Worm (Caenorhabditis elegans): Measurements from ENCODE around the gene nep-22.

DNA sequence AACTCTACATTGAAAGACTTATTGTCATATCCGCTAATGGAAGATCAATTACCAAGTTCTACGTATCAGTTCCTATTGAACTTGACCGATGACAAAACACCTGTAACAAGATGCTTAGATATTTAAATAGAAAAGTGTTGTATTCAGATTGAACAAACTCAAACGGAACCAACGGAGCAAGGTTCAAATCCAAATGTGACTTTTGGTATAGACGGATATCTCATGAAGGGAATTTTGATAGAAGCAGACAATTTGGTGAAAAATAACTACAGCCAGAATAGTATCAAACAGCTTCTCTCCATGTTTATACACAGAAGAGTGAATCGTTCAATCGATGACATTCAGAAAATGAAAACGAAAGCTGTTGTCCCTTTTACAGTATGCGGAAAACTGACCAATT lies 29.1 kb downstream of the nep-22 start:
- TF ChIP-seq unc-62 (GFP tag; optimal IDR thresholded peaks at IDR 0.05) (no peak), tlp-1 (tag; optimal IDR thresholded peaks at IDR 0.05) (no peak), egl-27 (tag; optimal IDR thresholded peaks at IDR 0.05) (no peak), ama-1 (optimal IDR thresholded peaks at IDR 0.05) (no peak), ztf-11 (tag; optimal IDR thresholded peaks at IDR 0.05) (no peak), nhr-237 (tag; optimal IDR thresholded peaks at IDR 0.05) (no peak)

All from whole organism, L1 larva.